Fruit fly (Drosophila melanogaster) whole organism, embryonic: ENCODE data around the gene Crys.

ENCODE experiments used
- Asciz ChIP-seq: fragments of 200-800 bp; sonication (Bioruptor generic); optimal IDR thresholded peaks from 2 replicates; lab custom pipeline; 2017; ENCODE audit warnings: missing biosample characterization, mild to moderate bottlenecking, missing genetic modification characterization, missing genetic modification reagents
- Awh ChIP-seq: fragments of 200-800 bp; sonication (Bioruptor generic); IDR thresholded peaks from 2 replicates; pipeline ENCODE4, ENCODE4 v1.3.6; 2022; ENCODE audit warnings: missing biosample characterization, missing genetic modification characterization
- CG10147 ChIP-seq: fragments of 200-800 bp; sonication (Bioruptor generic); optimal IDR thresholded peaks from 2 replicates; lab custom pipeline; 2019; ENCODE audit warnings: missing biosample characterization, mild to moderate bottlenecking, missing genetic modification characterization, moderate library complexity
- CG12659 ChIP-seq: fragments of 200-800 bp; sonication (Bioruptor generic); optimal IDR thresholded peaks from 3 replicates; lab custom pipeline; 2017; ENCODE audit warnings: mild to moderate bottlenecking, missing biosample characterization, missing genetic modification reagents, missing genetic modification characterization
- CG12769 ChIP-seq: fragments of 200-800 bp; sonication (Bioruptor generic); optimal IDR thresholded peaks from 2 replicates; lab custom pipeline; 2019; ENCODE audit warnings: missing biosample characterization, mild to moderate bottlenecking, missing genetic modification characterization, moderate library complexity
- CG12942 ChIP-seq: fragments of 200-800 bp; sonication (Bioruptor generic); optimal IDR thresholded peaks from 3 replicates; lab custom pipeline; 2016; ENCODE audit warnings: missing biosample characterization, missing genetic modification characterization
- CG14667 ChIP-seq: fragments of 200-800 bp; sonication (Bioruptor generic); IDR thresholded peaks from 2 replicates; pipeline ENCODE4 v1.3.6; 2022; ENCODE audit warnings: missing biosample characterization, missing genetic modification characterization
- CG14860 ChIP-seq: fragments of 200-800 bp; sonication (Bioruptor generic); IDR thresholded peaks from 3 replicates; pipeline ENCODE4 v1.3.6; 2022; ENCODE audit warnings: missing biosample characterization, missing genetic modification characterization; ENCODE audit not compliant: partially characterized antibody
- CG15073 ChIP-seq: fragments of 200-800 bp; sonication (Bioruptor generic); optimal IDR thresholded peaks from 2 replicates; lab custom pipeline; 2016; ENCODE audit warnings: missing biosample characterization, missing genetic modification characterization
- CG30403 ChIP-seq: fragments of 200-800 bp; sonication (Bioruptor generic); optimal IDR thresholded peaks from 3 replicates; lab custom pipeline; 2016; ENCODE audit warnings: missing biosample characterization, missing genetic modification characterization
- CG3163 ChIP-seq: fragments of 200-800 bp; sonication (Bioruptor generic); optimal IDR thresholded peaks from 3 replicates; lab custom pipeline; 2016; ENCODE audit warnings: missing biosample characterization, missing genetic modification characterization
- CG34376 ChIP-seq: fragments of 200-800 bp; sonication (Bioruptor generic); optimal IDR thresholded peaks from 2 replicates; lab custom pipeline; 2018; ENCODE audit warnings: missing biosample characterization, mild to moderate bottlenecking, missing genetic modification characterization
- CG6254 ChIP-seq: fragments of 200-800 bp; sonication (Bioruptor generic); optimal IDR thresholded peaks from 3 replicates; lab custom pipeline; 2017; ENCODE audit warnings: mild to moderate bottlenecking, missing biosample characterization, missing genetic modification reagents, missing genetic modification characterization
- CG7556 ChIP-seq: fragments of 200-800 bp; sonication (Bioruptor generic); optimal IDR thresholded peaks from 2 replicates; lab custom pipeline; 2017; ENCODE audit warnings: missing biosample characterization, mild to moderate bottlenecking, missing genetic modification characterization
- CG7839 ChIP-seq: fragments of 200-800 bp; sonication (Bioruptor generic); optimal IDR thresholded peaks from 3 replicates; lab custom pipeline; 2018; ENCODE audit warnings: missing biosample characterization, mild to moderate bottlenecking, missing genetic modification characterization, moderate library complexity
- CG9817 ChIP-seq: fragments of 200-800 bp; sonication (Bioruptor generic); optimal IDR thresholded peaks from 2 replicates; lab custom pipeline; 2018; ENCODE audit warnings: missing biosample characterization, mild to moderate bottlenecking, missing genetic modification characterization, moderate library complexity
- CkIIα-i1 ChIP-seq: fragments of 200-800 bp; sonication (Bioruptor generic); IDR thresholded peaks from 2 replicates; pipeline ENCODE4 v1.3.6; 2022; ENCODE audit warnings: missing biosample characterization, missing genetic modification characterization
- Deaf1 ChIP-seq: fragments of 200-800 bp; optimal IDR thresholded peaks from 3 replicates; lab custom pipeline; 2019; ENCODE audit warnings: missing biosample characterization, mild to moderate bottlenecking, missing genetic modification characterization, moderate library complexity
- Dek ChIP-seq: fragments of 200-800 bp; sonication (Bioruptor generic); optimal IDR thresholded peaks from 3 replicates; lab custom pipeline; 2019; ENCODE audit warnings: missing biosample characterization, mild to moderate bottlenecking, missing genetic modification characterization, moderate library complexity
- Ets65A ChIP-seq: fragments of 200-800 bp; sonication (Bioruptor generic); peaks from one replicate; lab custom pipeline; 2016; ENCODE audit warnings: missing biosample characterization, missing genetic modification characterization
- Gug ChIP-seq: fragments of 200-800 bp; sonication (Bioruptor generic); IDR thresholded peaks from 4 replicates; pipeline ENCODE4 v1.3.6; 2022; ENCODE audit warnings: missing biosample characterization, missing genetic modification characterization
- HLHmδ ChIP-seq: fragments of 200-800 bp; sonication (Bioruptor generic); optimal IDR thresholded peaks from 2 replicates; lab custom pipeline; 2018; ENCODE audit warnings: missing biosample characterization, mild to moderate bottlenecking, missing genetic modification characterization, moderate library complexity
- Hr78 ChIP-seq, 2 experiments: fragments of 200-800 bp in 1 of 2; fragments of >200 bp in 1 of 2; sonication (Bioruptor generic) in 1 of 2; optimal IDR thresholded peaks; 2 replicates each; lab custom pipeline; 2017 to 2019; ENCODE audit warnings: missing biosample characterization in 2 of 2, missing genetic modification characterization in 2 of 2, mild to moderate bottlenecking in 1 of 2, moderate library complexity in 1 of 2
- Max ChIP-seq: fragments of 200-800 bp; sonication (Bioruptor generic); optimal IDR thresholded peaks from 2 replicates; lab custom pipeline; 2016; ENCODE audit warnings: missing biosample characterization, mild to moderate bottlenecking, missing genetic modification characterization
- Med ChIP-seq: fragments of 200-800 bp; sonication (Bioruptor generic); peaks from one replicate; lab custom pipeline; 2016; ENCODE audit warnings: missing biosample characterization, missing genetic modification characterization, mild to moderate bottlenecking, inconsistent platforms, moderate library complexity
- Oli ChIP-seq: fragments of 200-800 bp; sonication (Bioruptor generic); optimal IDR thresholded peaks from 2 replicates; lab custom pipeline; 2018; ENCODE audit warnings: missing biosample characterization, mild to moderate bottlenecking, missing genetic modification characterization, moderate library complexity
- Ptx1 ChIP-seq: fragments of 200-800 bp; sonication (Bioruptor generic); IDR thresholded peaks from 2 replicates; pipeline ENCODE4 v1.3.6; 2022; ENCODE audit warnings: missing biosample characterization, missing genetic modification characterization
- Rx ChIP-seq: fragments of 200-800 bp; sonication (Bioruptor generic); IDR thresholded peaks from 2 replicates; pipeline ENCODE4 v1.3.6; 2022; ENCODE audit warnings: missing biosample characterization, missing genetic modification characterization
- TFAM ChIP-seq: fragments of 200-800 bp; sonication (Bioruptor generic); optimal IDR thresholded peaks from 2 replicates; lab custom pipeline; 2017; ENCODE audit warnings: missing biosample characterization, missing genetic modification characterization, inconsistent platforms
- Trl ChIP-seq, 3 experiments: fragments of >200 bp in 2 of 3; fragments of 200-800 bp in 1 of 3; sonication (Bioruptor generic) in 1 of 3; optimal IDR thresholded peaks; 2 replicates in 1 of 3; 3 replicates in 2 of 3; lab custom pipeline; 2016 to 2017; ENCODE audit warnings: missing biosample characterization in 1 of 3, missing genetic modification characterization in 1 of 3
- Xbp1 ChIP-seq: fragments of 200-800 bp; sonication (Bioruptor generic); optimal IDR thresholded peaks from 3 replicates; lab custom pipeline; 2016; ENCODE audit warnings: missing biosample characterization, mild to moderate bottlenecking, missing genetic modification characterization
- ase ChIP-seq: fragments of 200-800 bp; sonication (Bioruptor generic); IDR thresholded peaks from 3 replicates; pipeline ENCODE4 v1.3.6; 2022; ENCODE audit warnings: missing biosample characterization, missing genetic modification characterization
- chinmo ChIP-seq: fragments of 200-800 bp; sonication (Bioruptor generic); IDR thresholded peaks from 4 replicates; pipeline ENCODE4 v1.3.6; 2022; ENCODE audit warnings: missing biosample characterization, missing genetic modification characterization; ENCODE audit not compliant: partially characterized antibody
- ci ChIP-seq: fragments of 200-800 bp; sonication (Bioruptor generic); IDR thresholded peaks from 3 replicates; pipeline ENCODE4 v1.3.6; 2022; ENCODE audit warnings: missing biosample characterization, missing genetic modification characterization
- disco-r ChIP-seq: fragments of 200-800 bp; sonication (Bioruptor generic); optimal IDR thresholded peaks from 2 replicates; lab custom pipeline; 2016; ENCODE audit warnings: missing biosample characterization, missing genetic modification characterization
- dmrt99B ChIP-seq: fragments of 200-800 bp; sonication (Bioruptor generic); optimal IDR thresholded peaks from 2 replicates; lab custom pipeline; 2018; ENCODE audit warnings: missing biosample characterization, mild to moderate bottlenecking, missing genetic modification characterization, moderate library complexity
- en ChIP-seq: fragments of 200-800 bp; sonication (Bioruptor generic); optimal IDR thresholded peaks from 2 replicates; lab custom pipeline; 2016; ENCODE audit warnings: missing biosample characterization, missing genetic modification characterization
- gem ChIP-seq: fragments of 200-800 bp; sonication (Bioruptor generic); optimal IDR thresholded peaks from 2 replicates; lab custom pipeline; 2019; ENCODE audit warnings: missing biosample characterization, mild to moderate bottlenecking, missing genetic modification characterization, moderate library complexity
- ken ChIP-seq: fragments of 200-800 bp; sonication (Bioruptor generic); IDR thresholded peaks from 3 replicates; pipeline ENCODE4 v1.3.6; 2022; ENCODE audit warnings: missing biosample characterization, missing genetic modification characterization
- lab ChIP-seq: fragments of 200-800 bp; sonication (Bioruptor generic); optimal IDR thresholded peaks from 3 replicates; lab custom pipeline; 2017; ENCODE audit warnings: missing biosample characterization, missing genetic modification characterization, mild to moderate bottlenecking, moderate library complexity, missing genetic modification reagents
- lmd ChIP-seq: fragments of 200-800 bp; sonication (Bioruptor generic); IDR thresholded peaks from 2 replicates; pipeline ENCODE4 v1.3.6; 2022; ENCODE audit warnings: missing biosample characterization, missing genetic modification characterization
- onecut ChIP-seq: fragments of 200-800 bp; sonication (Bioruptor generic); IDR thresholded peaks from 2 replicates; pipeline ENCODE4 v1.3.6; 2022; ENCODE audit warnings: missing biosample characterization, missing genetic modification characterization
- run ChIP-seq: fragments of 200-800 bp; sonication (Bioruptor generic); optimal IDR thresholded peaks from 3 replicates; lab custom pipeline; 2018; ENCODE audit warnings: missing biosample characterization, mild to moderate bottlenecking, missing genetic modification characterization
- scrt ChIP-seq: fragments of 200-800 bp; sonication (Bioruptor generic); optimal IDR thresholded peaks from 2 replicates; lab custom pipeline; 2018; ENCODE audit warnings: missing biosample characterization, mild to moderate bottlenecking, missing genetic modification characterization, moderate library complexity
- seq ChIP-seq: fragments of 200-800 bp; sonication (Bioruptor generic); IDR thresholded peaks from 2 replicates; pipeline ENCODE4 v1.3.6; 2022; ENCODE audit warnings: missing biosample characterization, missing genetic modification characterization
- slbo ChIP-seq: fragments of 200-800 bp; sonication (Bioruptor generic); IDR thresholded peaks from 2 replicates; pipeline ENCODE4 v1.3.6; 2022; ENCODE audit warnings: missing biosample characterization, missing genetic modification characterization
- sqz ChIP-seq: fragments of 200-800 bp; sonication (Bioruptor generic); optimal IDR thresholded peaks from 3 replicates; lab custom pipeline; 2018; ENCODE audit warnings: missing biosample characterization, mild to moderate bottlenecking, missing genetic modification characterization
- tio ChIP-seq: fragments of 200-800 bp; sonication (Bioruptor generic); optimal IDR thresholded peaks from 2 replicates; lab custom pipeline; 2017; ENCODE audit warnings: missing biosample characterization, missing genetic modification characterization, inconsistent platforms
- trh ChIP-seq: fragments of 200-800 bp; sonication (Bioruptor generic); optimal IDR thresholded peaks from 2 replicates; lab custom pipeline; 2016; ENCODE audit warnings: missing biosample characterization, missing genetic modification characterization
- wdn ChIP-seq: fragments of 200-800 bp; sonication (Bioruptor generic); IDR thresholded peaks from 2 replicates; pipeline ENCODE4 v1.3.6; 2022; ENCODE audit warnings: missing biosample characterization, missing genetic modification characterization
- zfh2 ChIP-seq: fragments of 200-800 bp; sonication (Bioruptor generic); optimal IDR thresholded peaks from 2 replicates; lab custom pipeline; 2016; ENCODE audit warnings: missing biosample characterization, missing genetic modification characterization

Gene Crys

DNA sequence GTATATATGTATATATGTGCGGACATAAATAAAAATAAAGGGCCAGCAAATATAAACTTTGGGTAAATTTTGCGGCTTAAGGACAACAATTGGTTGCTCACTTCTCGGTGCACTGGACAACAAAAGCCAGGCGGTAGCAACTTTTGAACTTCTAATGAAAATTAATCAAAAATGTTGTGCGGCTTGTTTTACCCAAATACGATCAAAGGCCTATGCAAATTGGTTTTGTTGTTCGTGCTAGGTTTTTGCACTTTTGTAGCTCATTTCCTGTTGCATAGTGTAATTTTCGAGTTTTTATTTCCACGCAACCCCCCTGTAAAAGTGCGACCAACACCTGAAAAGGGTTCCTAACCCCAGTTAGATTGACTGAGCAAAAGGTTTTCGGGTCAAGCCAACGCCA lies 41.4 kb upstream of the Crys start (continued):
- TF ChIP-seq lab (GFP tag; lab: Kevin White, UChicago) (peak; percentile 69), seq (GFP tag; lab: Robert Waterston, UW) (0 out of 2 replicates have a peak, but pooled peaks have one; percentile 13), sqz (GFP tag; lab: Kevin White, UChicago) (no peak), Hr78 (GFP tag; optimal IDR thresholded peaks at IDR 0.05; lab: Kevin White, UChicago) (no peak), ci (0 out of 3 replicates have a peak, but pooled peaks have one; percentile 41), CG6254 (GFP tag; lab: Kevin White, UChicago) (no peak), Asciz (peak; percentile 3), Dek (peak; percentile 13), tio (GFP tag; lab: Kevin White, UChicago) (no peak), Oli (tag; lab: Kevin White, UChicago) (peak; percentile 14), gem (tag; lab: Kevin White, UChicago) (peak; percentile 43), Max (GFP tag; lab: Kevin White, UChicago) (no peak), chinmo (no peak), lmd (GFP tag; lab: Robert Waterston, UW) (peak; percentile 35; the same call in 1 of the 2 replicates), Awh (peak; percentile 45; the same call in 1 of the 2 replicates), CG30403 (no peak), CG34376 (no peak), run (tag; lab: Kevin White, UChicago) (no peak), CG12769 (peak; percentile 55), CG7839 (tag; lab: Kevin White, UChicago) (peak; percentile 40), zfh2 (GFP tag; lab: Kevin White, UChicago) (peak; percentile 7), onecut (no peak), en (GFP tag; lab: Kevin White, UChicago) (no peak), Rx (peak; percentile 50), Med (peak; percentile 83), CG14860 (no peak), slbo (GFP tag; lab: Robert Waterston, UW) (peak; percentile 71), ken (GFP tag; lab: Robert Waterston, UW) (0 out of 3 replicates have a peak, but pooled peaks have one; percentile 12), trh (no peak), CG7556 (peak; percentile 40), dmrt99B (tag; lab: Kevin White, UChicago) (peak; percentile 21), Xbp1 (GFP tag; lab: Kevin White, UChicago) (peak; percentile 6), Gug (GFP tag; lab: Robert Waterston, UW) (0 out of 4 replicates have a peak, but pooled peaks have one; percentile 14)

DNA sequence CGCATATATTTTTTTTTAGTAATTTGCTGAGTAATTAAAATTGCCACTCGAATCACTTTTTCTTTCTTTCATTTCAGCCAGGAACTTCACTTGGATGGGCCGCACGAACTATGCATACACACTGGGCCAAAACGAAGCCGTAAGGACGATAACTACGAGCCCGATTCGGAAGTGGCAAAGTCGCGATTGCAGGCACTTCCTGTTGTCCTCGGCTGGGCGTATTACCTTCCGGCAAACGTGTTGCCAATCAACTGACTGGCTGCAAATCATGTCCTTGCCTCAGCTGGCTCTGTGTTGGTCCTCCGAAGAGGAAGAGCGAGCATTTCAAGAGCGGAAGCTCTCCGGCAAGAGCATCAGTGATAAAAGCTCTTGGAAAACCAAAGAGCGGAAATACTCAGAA lies 40.6 kb upstream of the Crys start:
- no peak for TF ChIP-seq disco-r
- TF ChIP-seq wdn (GFP tag; lab: Robert Waterston, UW), result no peak
- TF ChIP-seq Ptx1 (GFP tag; lab: Robert Waterston, UW), result no peak
- TF ChIP-seq CG12942 (GFP tag; lab: Kevin White, UChicago), result no peak
- peak; percentile 60 for TF ChIP-seq CG3163 (GFP tag; lab: Kevin White, UChicago)
- peak; percentile 24 to 47 for TF ChIP-seq Trl (optimal IDR thresholded peaks at IDR 0.05; lab: Kevin White, UChicago)
- no peak for TF ChIP-seq Trl (GFP tag; optimal IDR thresholded peaks at IDR 0.05; lab: Kevin White, UChicago)
- no peak for TF ChIP-seq TFAM
- no peak for TF ChIP-seq CG9817 (tag; lab: Kevin White, UChicago)
- TF ChIP-seq scrt, result peak; percentile 1
- no peak for TF ChIP-seq CG12659
- TF ChIP-seq Med, result peak; percentile 52
- TF ChIP-seq CG14667 (GFP tag; lab: Robert Waterston, UW), result no peak
- peak; percentile 62 for TF ChIP-seq Deaf1 (tag; lab: Kevin White, UChicago)
- no peak for TF ChIP-seq ase (GFP tag; lab: Robert Waterston, UW)
- TF ChIP-seq HLHmδ, result no peak
- TF ChIP-seq Ets65A, result peak; percentile 86
- TF ChIP-seq CG10147 (GFP tag; lab: Kevin White, UChicago), result no peak
- TF ChIP-seq CkIIα-i1 (GFP tag; lab: Robert Waterston, UW), result no peak
- no peak for TF ChIP-seq CG15073 (GFP tag; lab: Kevin White, UChicago)
- TF ChIP-seq ken (GFP tag; lab: Robert Waterston, UW), result no peak
